Worm (Caenorhabditis elegans): ENCODE measurements around the gene col-117.
A peak's percentile ranks its signal among the peaks of the same experiment; 100 is the strongest.

The col-117 gene

DNA sequence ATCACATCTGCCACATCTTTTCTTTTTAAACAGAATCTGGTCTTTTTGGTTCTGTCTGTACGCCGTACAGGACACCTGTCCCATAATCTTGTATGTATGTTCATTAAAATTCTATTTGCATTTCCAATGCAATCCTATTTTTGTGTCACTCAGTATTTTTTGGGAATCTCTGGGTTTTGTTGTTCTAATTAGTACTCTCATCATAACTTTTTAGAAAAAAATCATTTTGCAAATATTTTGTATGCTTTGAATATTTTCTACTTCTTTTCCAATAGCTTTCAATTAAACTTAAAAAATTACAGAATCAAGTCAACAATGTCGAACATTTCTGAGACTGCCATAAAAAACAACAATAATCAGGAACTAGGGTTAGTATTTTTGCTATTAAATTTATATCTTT, 4.0 kb downstream of the col-117 start, which contains the start of gene T28C6.3:
Gene T28C6.3 (plus strand): TSS at position 301 of the 400 bp plus-strand sequence.
- TF ChIP-seq tbx-2 (tag; optimal IDR thresholded peaks at IDR 0.05): no peak
- no peak for TF ChIP-seq efl-1 (optimal IDR thresholded peaks at IDR 0.05)
- peak in 1 of 2 experiments; percentile 9 for TF ChIP-seq efl-1 (GFP tag; optimal IDR thresholded peaks at IDR 0.05 in 1 of 2)
- no peak for TF ChIP-seq Y116A8C.19 (tag; optimal IDR thresholded peaks at IDR 0.05; ENCODE audit: borderline replicate concordance)

ce11 chrIV:8819471-8819870, 4.5 kb downstream of the col-117 start:
- TF ChIP-seq C16A3.4 (tag; optimal IDR thresholded peaks at IDR 0.05) (no peak), mab-9 (GFP tag; IDR thresholded peaks at IDR 0.05) (no peak), efl-1 (optimal IDR thresholded peaks at IDR 0.05) (no peak), efl-1 (GFP tag; optimal IDR thresholded peaks at IDR 0.05 in 1 of 2) (no peak), sox-4 (tag; optimal IDR thresholded peaks at IDR 0.05) (no peak), zip-4 (GFP tag; optimal IDR thresholded peaks at IDR 0.05) (no peak), vab-15 (tag; optimal IDR thresholded peaks at IDR 0.05) (no peak), jun-1 (tag; optimal IDR thresholded peaks at IDR 0.05) (no peak), ztf-11 (tag; optimal IDR thresholded peaks at IDR 0.05) (no peak), grh-1 (GFP tag; IDR thresholded peaks at IDR 0.05) (no peak), mdl-1 (tag; optimal IDR thresholded peaks at IDR 0.05) (no peak), nhr-20 (tag; optimal IDR thresholded peaks at IDR 0.05) (no peak), unc-62 (GFP tag; optimal IDR thresholded peaks at IDR 0.05) (no peak), pag-3 (tag; optimal IDR thresholded peaks at IDR 0.05; ENCODE audit: borderline replicate concordance, insufficient read depth) (no peak)

- TF ChIP-seq elt-2 (tag; optimal IDR thresholded peaks at IDR 0.05) (no peak), lin-39 (tag; optimal IDR thresholded peaks at IDR 0.05) (no peak), lin-15B (tag; optimal IDR thresholded peaks at IDR 0.05) (no peak), lin-35 (GFP tag; optimal IDR thresholded peaks at IDR 0.05) (no peak), snu-23 (GFP tag; optimal IDR thresholded peaks at IDR 0.05) (no peak)
Observed at ce11 chrIV:8817639-8818038, 6.4 kb downstream of the col-117 start, which contains the start of gene T28C6.10. TSS of gene T28C6.10 (plus strand) at chrIV:8817939.

- no peak for TF ChIP-seq nhr-90 (tag; optimal IDR thresholded peaks at IDR 0.05; ENCODE audit: poor library complexity)
- no peak for TF ChIP-seq zip-4 (GFP tag; optimal IDR thresholded peaks at IDR 0.05)
- no peak for TF ChIP-seq zag-1 (tag; optimal IDR thresholded peaks at IDR 0.05)
- TF ChIP-seq nhr-76 (tag; optimal IDR thresholded peaks at IDR 0.05): no peak
- TF ChIP-seq dpl-1 (GFP tag; optimal IDR thresholded peaks at IDR 0.05): no peak
- no peak for TF ChIP-seq sptf-1 (tag; optimal IDR thresholded peaks at IDR 0.05)
- no peak for TF ChIP-seq efl-1 (optimal IDR thresholded peaks at IDR 0.05)
- TF ChIP-seq efl-1 (GFP tag; optimal IDR thresholded peaks at IDR 0.05 in 1 of 2): no peak
- no peak for TF ChIP-seq C04F5.9 (tag; optimal IDR thresholded peaks at IDR 0.05)
- no peak for TF ChIP-seq snpc-4 (tag; optimal IDR thresholded peaks at IDR 0.05)
- no peak for TF ChIP-seq elt-3 (tag; optimal IDR thresholded peaks at IDR 0.05)
- TF ChIP-seq ceh-63 (GFP tag; optimal IDR thresholded peaks at IDR 0.05): no peak
- no peak for TF ChIP-seq nhr-85 (tag)
- no peak for TF ChIP-seq mep-1 (tag; optimal IDR thresholded peaks at IDR 0.05)
- TF ChIP-seq fkh-4 (tag; optimal IDR thresholded peaks at IDR 0.05; ENCODE audit: borderline replicate concordance): no peak
- no peak for TF ChIP-seq sup-37 (GFP tag; optimal IDR thresholded peaks at IDR 0.05)
Observed at ce11 chrIV:8816617-8817016, 7.4 kb downstream of the col-117 start.

DNA sequence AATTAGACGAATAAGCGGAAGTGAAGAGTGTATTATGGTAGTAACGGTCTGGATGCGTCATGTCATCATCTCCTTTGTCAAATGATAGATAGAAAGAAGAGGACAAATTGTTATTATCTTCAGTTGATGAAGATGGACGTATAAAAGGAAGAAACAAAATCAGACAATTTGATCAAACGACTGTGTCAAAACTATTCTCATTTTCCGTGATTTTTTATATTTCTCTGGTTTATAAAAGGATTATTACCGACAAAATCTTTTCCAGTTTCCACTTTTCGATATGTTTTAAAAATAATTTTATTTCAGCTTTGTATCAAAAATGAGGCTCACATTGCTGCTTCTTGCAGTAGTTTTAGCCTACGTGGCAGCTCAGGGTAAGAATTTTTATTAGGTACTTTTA, 8.0 kb downstream of the col-117 start, which contains the start of gene grsp-2:
Gene grsp-2 (plus strand): TSS at position 301 of the 400 bp plus-strand sequence.
- no peak for TF ChIP-seq pag-3 (tag; optimal IDR thresholded peaks at IDR 0.05; ENCODE audit: borderline replicate concordance, insufficient read depth)
- TF ChIP-seq lin-14 (GFP tag; optimal IDR thresholded peaks at IDR 0.05): no peak
- TF ChIP-seq dsc-1 (tag; optimal IDR thresholded peaks at IDR 0.05): no peak
- no peak for TF ChIP-seq sup-37 (GFP tag; optimal IDR thresholded peaks at IDR 0.05)
- TF ChIP-seq ceh-82 (tag; optimal IDR thresholded peaks at IDR 0.05): no peak
- no peak for TF ChIP-seq fkh-4 (tag; optimal IDR thresholded peaks at IDR 0.05; ENCODE audit: borderline replicate concordance)
- no peak for TF ChIP-seq tbx-2 (tag; optimal IDR thresholded peaks at IDR 0.05)
- TF ChIP-seq lin-15B (tag; optimal IDR thresholded peaks at IDR 0.05): no peak
- TF ChIP-seq blmp-1 (tag; optimal IDR thresholded peaks at IDR 0.05): peak; percentile 11
- TF ChIP-seq elt-3 (tag; optimal IDR thresholded peaks at IDR 0.05): peak in 1 of 6 experiments; percentile 1
- TF ChIP-seq nhr-71 (tag; optimal IDR thresholded peaks at IDR 0.05): peak; percentile 5
- peak; percentile 2 for TF ChIP-seq snu-23 (GFP tag; optimal IDR thresholded peaks at IDR 0.05)
- no peak for TF ChIP-seq lin-39 (tag; optimal IDR thresholded peaks at IDR 0.05)
- no peak for TF ChIP-seq pax-3 (tag; optimal IDR thresholded peaks at IDR 0.05)
- peak; percentile 71 for TF ChIP-seq nhr-85 (tag)
- TF ChIP-seq nhr-20 (tag; optimal IDR thresholded peaks at IDR 0.05): no peak
- TF ChIP-seq efl-1 (optimal IDR thresholded peaks at IDR 0.05): no peak
- TF ChIP-seq efl-1 (GFP tag; optimal IDR thresholded peaks at IDR 0.05 in 1 of 2): no peak
- no peak for TF ChIP-seq fkh-8 (tag; optimal IDR thresholded peaks at IDR 0.05)
- no peak for TF ChIP-seq dpl-1 (GFP tag; optimal IDR thresholded peaks at IDR 0.05)
- no peak for TF ChIP-seq xbp-1 (tag; optimal IDR thresholded peaks at IDR 0.05)
- TF ChIP-seq ces-1 (GFP tag; optimal IDR thresholded peaks at IDR 0.05): no peak

Data from whole organism, L1 larva.